Worm (Caenorhabditis elegans): ENCODE measurements around the gene T23G7.2.

T23G7.2 gene

ce11 chrII:9158029-9158428, 14.7 kb downstream of the T23G7.2 start, which contains the start of gene oac-54:
Gene oac-54, plus strand, starts transcription at chrII:9158111.
- TF ChIP-seq nhr-11 (tag; optimal IDR thresholded peaks at IDR 0.05) (no peak), nhr-25 (tag; optimal IDR thresholded peaks at IDR 0.05) (no peak), lin-11 (tag; optimal IDR thresholded peaks at IDR 0.05) (no peak), peb-1 (tag; optimal IDR thresholded peaks at IDR 0.05) (no peak), Y55F3AM.14 (GFP tag; optimal IDR thresholded peaks at IDR 0.05) (no peak), lin-39 (tag; optimal IDR thresholded peaks at IDR 0.05) (no peak), nhr-23 (tag; optimal IDR thresholded peaks at IDR 0.05) (no peak), elt-3 (tag; optimal IDR thresholded peaks at IDR 0.05) (no peak), egl-27 (tag; optimal IDR thresholded peaks at IDR 0.05) (no peak), nhr-12 (tag; optimal IDR thresholded peaks at IDR 0.05) (no peak), nhr-77 (tag; optimal IDR thresholded peaks at IDR 0.05) (no peak)

- TF ChIP-seq sma-9 (GFP tag; optimal IDR thresholded peaks at IDR 0.05) = peak; percentile 77
- no peak for TF ChIP-seq sma-9 (tag; optimal IDR thresholded peaks at IDR 0.05)
- peak; percentile 56 for TF ChIP-seq crh-2 (tag; optimal IDR thresholded peaks at IDR 0.05)
- no peak for TF ChIP-seq aly-2 (tag; optimal IDR thresholded peaks at IDR 0.05)
- TF ChIP-seq fos-1 (tag; optimal IDR thresholded peaks at IDR 0.05) = peak; percentile 97
- no peak for TF ChIP-seq alr-1 (tag; optimal IDR thresholded peaks at IDR 0.05)
- TF ChIP-seq gmeb-1 (tag; optimal IDR thresholded peaks at IDR 0.05) = peak; percentile 1
- peak; percentile 70 for TF ChIP-seq nhr-129 (tag; optimal IDR thresholded peaks at IDR 0.05)
- no peak for TF ChIP-seq egl-27 (tag; optimal IDR thresholded peaks at IDR 0.05)
Observed at ce11 chrII:9157125-9157524, 15.6 kb downstream of the T23G7.2 start.

- TF ChIP-seq nhr-129 (tag; optimal IDR thresholded peaks at IDR 0.05) = peak; percentile 67
- peak; percentile 0 for TF ChIP-seq nhr-21 (tag; optimal IDR thresholded peaks at IDR 0.05)
- TF ChIP-seq nhr-25 (tag; optimal IDR thresholded peaks at IDR 0.05) = peak; percentile 45
- TF ChIP-seq ztf-11 (tag; optimal IDR thresholded peaks at IDR 0.05) = no peak
- no peak for TF ChIP-seq lsy-2 (tag; optimal IDR thresholded peaks at IDR 0.05)
- TF ChIP-seq gmeb-1 (tag; optimal IDR thresholded peaks at IDR 0.05) = no peak
Observed at ce11 chrII:9156277-9156676, 16.5 kb downstream of the T23G7.2 start.

ce11 chrII:9154339-9154738, 18.4 kb downstream of the T23G7.2 start:
- TF ChIP-seq lin-11 (tag; optimal IDR thresholded peaks at IDR 0.05) (no peak), zag-1 (tag; optimal IDR thresholded peaks at IDR 0.05) (no peak), sma-9 (GFP tag; optimal IDR thresholded peaks at IDR 0.05) (no peak), sma-9 (tag; optimal IDR thresholded peaks at IDR 0.05) (no peak), fos-1 (tag; optimal IDR thresholded peaks at IDR 0.05) (no peak), nhr-25 (tag; optimal IDR thresholded peaks at IDR 0.05) (no peak), snpc-4 (tag; optimal IDR thresholded peaks at IDR 0.05) (no peak), nhr-129 (tag; optimal IDR thresholded peaks at IDR 0.05) (no peak), nhr-237 (tag; optimal IDR thresholded peaks at IDR 0.05) (no peak), dmd-4 (tag; optimal IDR thresholded peaks at IDR 0.05) (no peak), nhr-23 (tag; optimal IDR thresholded peaks at IDR 0.05) (no peak), lin-39 (tag; optimal IDR thresholded peaks at IDR 0.05) (no peak), C34F6.9 (tag; optimal IDR thresholded peaks at IDR 0.05) (no peak), ama-1 (optimal IDR thresholded peaks at IDR 0.05) (no peak)

- no peak for TF ChIP-seq skn-1 (tag; optimal IDR thresholded peaks at IDR 0.05)
- TF ChIP-seq ceh-16 (tag; optimal IDR thresholded peaks at IDR 0.05) = no peak
- no peak for TF ChIP-seq nhr-6 (tag; optimal IDR thresholded peaks at IDR 0.05)
- TF ChIP-seq mab-5 (tag; optimal IDR thresholded peaks at IDR 0.05) = no peak
- no peak for TF ChIP-seq sma-3 (GFP tag; optimal IDR thresholded peaks at IDR 0.05)
- TF ChIP-seq Y55F3AM.14 (GFP tag; optimal IDR thresholded peaks at IDR 0.05) = no peak
- no peak for TF ChIP-seq mbf-1 (tag; optimal IDR thresholded peaks at IDR 0.05)
Observed at ce11 chrII:9152231-9152630, 20.5 kb downstream of the T23G7.2 start, which contains the start of gene col-78. Gene col-78, plus strand, starts transcription at chrII:9152531.

ce11 chrII:9148079-9148478, 24.7 kb downstream of the T23G7.2 start:
- TF ChIP-seq lsy-2 (tag; optimal IDR thresholded peaks at IDR 0.05) (no peak), lin-11 (tag; optimal IDR thresholded peaks at IDR 0.05) (no peak), F13H6.1 (tag; optimal IDR thresholded peaks at IDR 0.05) (no peak), elt-3 (tag; optimal IDR thresholded peaks at IDR 0.05) (no peak)
